Fruit fly (Drosophila melanogaster) whole organism, embryonic: ENCODE data around the gene galla-2.
A peak's percentile ranks its signal among the peaks of the same experiment; 100 is the strongest.

Experiments
- Atf6 ChIP-seq: fragments of 200-800 bp; sonication (Bioruptor generic); IDR thresholded peaks from 2 replicates; pipeline ENCODE4 v1.3.6; 2022; ENCODE audit warnings: missing biosample characterization, missing genetic modification characterization
- CG10274 ChIP-seq: fragments of 200-800 bp; sonication (Bioruptor generic); optimal IDR thresholded peaks from 3 replicates; lab custom pipeline; 2017; ENCODE audit warnings: missing biosample characterization, mild to moderate bottlenecking, missing genetic modification characterization
- CG10565 ChIP-seq: fragments of 200-800 bp; sonication (Bioruptor generic); optimal IDR thresholded peaks from 3 replicates; lab custom pipeline; 2016; ENCODE audit warnings: missing biosample characterization, mild to moderate bottlenecking, missing genetic modification characterization
- CG10979 ChIP-seq: fragments of 200-800 bp; sonication (Bioruptor generic); optimal IDR thresholded peaks from 2 replicates; lab custom pipeline; 2018; ENCODE audit warnings: missing biosample characterization, mild to moderate bottlenecking, missing genetic modification characterization, moderate library complexity
- CG11247 ChIP-seq: fragments of 200-800 bp; sonication (Bioruptor generic); IDR thresholded peaks from 2 replicates; pipeline ENCODE4 v1.3.6; 2022; ENCODE audit warnings: missing biosample characterization, missing genetic modification characterization
- CG11456 ChIP-seq: fragments of 200-800 bp; sonication (Bioruptor generic); IDR thresholded peaks from 3 replicates; pipeline ENCODE4 v1.3.6; 2022; ENCODE audit warnings: missing biosample characterization, missing genetic modification characterization
- CG13287 ChIP-seq: fragments of 200-800 bp; sonication (Bioruptor generic); IDR thresholded peaks from 2 replicates; pipeline ENCODE4 v1.3.6; 2022; ENCODE audit warnings: missing biosample characterization, missing genetic modification characterization; ENCODE audit not compliant: partially characterized antibody
- CG13424 ChIP-seq: fragments of 200-800 bp; sonication (Bioruptor generic); optimal IDR thresholded peaks from 2 replicates; lab custom pipeline; 2019; ENCODE audit warnings: missing biosample characterization, mild to moderate bottlenecking, missing genetic modification characterization, moderate library complexity
- CG14441 ChIP-seq: fragments of 200-800 bp; sonication (Bioruptor generic); IDR thresholded peaks from 2 replicates; pipeline ENCODE4 v1.3.6; 2022; ENCODE audit warnings: missing biosample characterization, missing genetic modification characterization
- CG14667 ChIP-seq: fragments of 200-800 bp; sonication (Bioruptor generic); IDR thresholded peaks from 2 replicates; pipeline ENCODE4 v1.3.6; 2022; ENCODE audit warnings: missing biosample characterization, missing genetic modification characterization
- CG14710 ChIP-seq: fragments of 200-800 bp; sonication (Bioruptor generic); optimal IDR thresholded peaks from 3 replicates; lab custom pipeline; 2019; ENCODE audit warnings: missing biosample characterization, mild to moderate bottlenecking, missing genetic modification characterization, moderate library complexity
- CG1603 ChIP-seq: fragments of 200-800 bp; sonication (Bioruptor generic); optimal IDR thresholded peaks from 2 replicates; lab custom pipeline; 2019; ENCODE audit warnings: missing biosample characterization, mild to moderate bottlenecking, missing genetic modification characterization, moderate library complexity
- CG2116 ChIP-seq: fragments of 200-800 bp; sonication (Bioruptor generic); optimal IDR thresholded peaks from 3 replicates; lab custom pipeline; 2018; ENCODE audit warnings: missing biosample characterization, mild to moderate bottlenecking, missing genetic modification characterization
- CG2129 ChIP-seq: fragments of 200-800 bp; sonication (Bioruptor generic); IDR thresholded peaks from 2 replicates; pipeline ENCODE4 v1.3.6; 2022; ENCODE audit warnings: missing biosample characterization, missing genetic modification characterization; ENCODE audit not compliant: partially characterized antibody
- CG2202 ChIP-seq: fragments of 200-800 bp; sonication (Bioruptor generic); optimal IDR thresholded peaks from 2 replicates; lab custom pipeline; 2018; ENCODE audit warnings: missing biosample characterization, mild to moderate bottlenecking, missing genetic modification characterization
- CG30431 ChIP-seq: fragments of 200-800 bp; sonication (Bioruptor generic); optimal IDR thresholded peaks from 2 replicates; lab custom pipeline; 2017; ENCODE audit warnings: missing biosample characterization, missing genetic modification characterization
- CG4617 ChIP-seq: fragments of 200-800 bp; sonication (Bioruptor generic); optimal IDR thresholded peaks from 3 replicates; lab custom pipeline; 2016; ENCODE audit warnings: missing biosample characterization, missing genetic modification characterization, borderline replicate concordance
- CG4854 ChIP-seq: fragments of 200-800 bp; sonication (Bioruptor generic); optimal IDR thresholded peaks from 2 replicates; lab custom pipeline; 2016; ENCODE audit warnings: missing biosample characterization, missing genetic modification characterization, inconsistent platforms
- CG5180 ChIP-seq: fragments of 200-800 bp; sonication (Bioruptor generic); optimal IDR thresholded peaks from 3 replicates; lab custom pipeline; 2017; ENCODE audit warnings: missing biosample characterization, missing genetic modification characterization, mild to moderate bottlenecking, moderate library complexity, missing genetic modification reagents
- CG5245 ChIP-seq: fragments of 200-800 bp; sonication (Bioruptor generic); optimal IDR thresholded peaks from 3 replicates; lab custom pipeline; 2016; ENCODE audit warnings: missing biosample characterization, missing genetic modification characterization
- CG7745 ChIP-seq: fragments of 200-800 bp; sonication (Bioruptor generic); optimal IDR thresholded peaks from 2 replicates; lab custom pipeline; 2018; ENCODE audit warnings: missing biosample characterization, mild to moderate bottlenecking, missing genetic modification characterization, moderate library complexity
- CG9876 ChIP-seq: fragments of 200-800 bp; sonication (Bioruptor generic); optimal IDR thresholded peaks from 2 replicates; lab custom pipeline; 2016; ENCODE audit warnings: missing biosample characterization, missing genetic modification characterization
- Doc2 ChIP-seq: fragments of 200-800 bp; sonication (Bioruptor generic); IDR thresholded peaks from 2 replicates; pipeline ENCODE4 v1.3.6; 2022; ENCODE audit warnings: missing biosample characterization, missing genetic modification characterization
- Hmx ChIP-seq: fragments of 200-800 bp; sonication (Bioruptor generic); optimal IDR thresholded peaks from 2 replicates; lab custom pipeline; 2016; ENCODE audit warnings: missing biosample characterization, missing genetic modification characterization
- Lhr ChIP-seq: fragments of 200-800 bp; sonication (Bioruptor generic); optimal IDR thresholded peaks from 3 replicates; lab custom pipeline; 2017; ENCODE audit warnings: mild to moderate bottlenecking, missing biosample characterization, missing genetic modification reagents, missing genetic modification characterization
- Meics ChIP-seq: fragments of 200-800 bp; sonication (Bioruptor generic); optimal IDR thresholded peaks from 2 replicates; lab custom pipeline; 2017; ENCODE audit warnings: missing biosample characterization, mild to moderate bottlenecking, missing genetic modification characterization
- Myb ChIP-seq: fragments of 200-800 bp; sonication (Bioruptor generic); optimal IDR thresholded peaks from 2 replicates; lab custom pipeline; 2016; ENCODE audit warnings: missing biosample characterization, missing genetic modification characterization
- Nf-YB ChIP-seq: fragments of 200-800 bp; sonication (Bioruptor generic); optimal IDR thresholded peaks from 3 replicates; lab custom pipeline; 2019; ENCODE audit warnings: missing biosample characterization, mild to moderate bottlenecking, missing genetic modification characterization, moderate library complexity
- Pdp1 ChIP-seq, 2 experiments: fragments of 200-800 bp; sonication (Bioruptor generic); optimal IDR thresholded peaks; 3 replicates each; lab custom pipeline; 2016; ENCODE audit warnings: missing biosample characterization in 2 of 2, missing genetic modification characterization in 2 of 2, mild to moderate bottlenecking in 1 of 2, moderate library complexity in 1 of 2
- Trl ChIP-seq, 3 experiments: fragments of >200 bp in 2 of 3; fragments of 200-800 bp in 1 of 3; sonication (Bioruptor generic) in 1 of 3; optimal IDR thresholded peaks; 2 replicates in 1 of 3; 3 replicates in 2 of 3; lab custom pipeline; 2016 to 2017; ENCODE audit warnings: missing biosample characterization in 1 of 3, missing genetic modification characterization in 1 of 3
- al ChIP-seq: fragments of 200-800 bp; sonication (Bioruptor generic); IDR thresholded peaks from 2 replicates; pipeline ENCODE4 v1.3.6; 2022; ENCODE audit warnings: missing biosample characterization, missing genetic modification characterization
- ara ChIP-seq: fragments of 200-800 bp; sonication (Bioruptor generic); IDR thresholded peaks from 2 replicates; pipeline ENCODE4 v1.3.6; 2022; ENCODE audit warnings: missing biosample characterization, missing genetic modification characterization
- bowl ChIP-seq: fragments of 200-800 bp; sonication (Bioruptor generic); IDR thresholded peaks from 2 replicates; pipeline ENCODE4 v1.3.6; 2022; ENCODE audit warnings: missing biosample characterization, missing genetic modification characterization
- da ChIP-seq: fragments of 200-800 bp; sonication (Bioruptor generic); optimal IDR thresholded peaks from 2 replicates; lab custom pipeline; 2016; ENCODE audit warnings: missing biosample characterization, missing genetic modification characterization
- dysf ChIP-seq: fragments of 200-800 bp; sonication (Bioruptor generic); IDR thresholded peaks from 3 replicates; pipeline ENCODE4 v1.3.6; 2022; ENCODE audit warnings: missing biosample characterization, missing genetic modification characterization
- ewg ChIP-seq: fragments of 200-800 bp; sonication (Bioruptor generic); optimal IDR thresholded peaks from 3 replicates; lab custom pipeline; 2017; ENCODE audit warnings: mild to moderate bottlenecking, missing biosample characterization, missing genetic modification reagents, missing genetic modification characterization
- gem ChIP-seq: fragments of 200-800 bp; sonication (Bioruptor generic); optimal IDR thresholded peaks from 2 replicates; lab custom pipeline; 2019; ENCODE audit warnings: missing biosample characterization, mild to moderate bottlenecking, missing genetic modification characterization, moderate library complexity
- grau ChIP-seq: fragments of 200-800 bp; optimal IDR thresholded peaks from 3 replicates; lab custom pipeline; 2019; ENCODE audit warnings: missing biosample characterization, mild to moderate bottlenecking, missing genetic modification characterization, moderate library complexity
- gro ChIP-seq: fragments of 200-800 bp; sonication (Bioruptor generic); optimal IDR thresholded peaks from 2 replicates; lab custom pipeline; 2016; ENCODE audit warnings: missing biosample characterization, missing genetic modification characterization
- h ChIP-seq: fragments of >200 bp; optimal IDR thresholded peaks from 2 replicates; lab custom pipeline; 2017
- hkb ChIP-seq, 2 experiments: fragments of 200-800 bp in 1 of 2; fragments of >200 bp in 1 of 2; sonication (Bioruptor generic) in 1 of 2; IDR thresholded peaks in 1 of 2; optimal IDR thresholded peaks in 1 of 2; 2 replicates each; pipeline versions ENCODE4 v1.3.6 to Lab custom; 2017 to 2022; ENCODE audit warnings: missing biosample characterization in 1 of 2, missing genetic modification characterization in 1 of 2
- kah ChIP-seq: fragments of 200-800 bp; sonication (Bioruptor generic); optimal IDR thresholded peaks from 2 replicates; lab custom pipeline; 2018; ENCODE audit warnings: missing biosample characterization, mild to moderate bottlenecking, missing genetic modification characterization
- pho ChIP-seq: fragments of 200-800 bp; sonication (Bioruptor generic); optimal IDR thresholded peaks from 2 replicates; lab custom pipeline; 2016; ENCODE audit warnings: missing biosample characterization, missing genetic modification characterization
- phol ChIP-seq: fragments of 200-800 bp; sonication (Bioruptor generic); optimal IDR thresholded peaks from 3 replicates; lab custom pipeline; 2018; ENCODE audit warnings: missing biosample characterization, mild to moderate bottlenecking, missing genetic modification characterization, moderate library complexity
- salm ChIP-seq: fragments of 200-800 bp; sonication (Bioruptor generic); optimal IDR thresholded peaks from 2 replicates; lab custom pipeline; 2018; ENCODE audit warnings: missing biosample characterization, mild to moderate bottlenecking, missing genetic modification characterization
- sim ChIP-seq: fragments of 200-800 bp; sonication (Bioruptor generic); IDR thresholded peaks from 2 replicates; pipeline ENCODE4 v1.3.6; 2022; ENCODE audit warnings: missing biosample characterization, missing genetic modification characterization
- sna ChIP-seq: fragments of 200-800 bp; sonication (Bioruptor generic); IDR thresholded peaks from 2 replicates; pipeline ENCODE4 v1.3.6; 2022; ENCODE audit warnings: missing biosample characterization, missing genetic modification characterization; ENCODE audit not compliant: partially characterized antibody
- sr ChIP-seq: fragments of 200-800 bp; sonication (Bioruptor generic); IDR thresholded peaks from 3 replicates; pipeline ENCODE4 v1.3.6; 2022; ENCODE audit warnings: missing biosample characterization, missing genetic modification characterization
- stwl ChIP-seq: fragments of 200-800 bp; sonication (Bioruptor generic); optimal IDR thresholded peaks from 3 replicates; lab custom pipeline; 2018; ENCODE audit warnings: missing biosample characterization, mild to moderate bottlenecking, missing genetic modification characterization, moderate library complexity
- tin ChIP-seq: fragments of 200-800 bp; sonication (Bioruptor generic); optimal IDR thresholded peaks from 3 replicates; lab custom pipeline; 2016; ENCODE audit warnings: missing biosample characterization, missing genetic modification characterization
- vvl ChIP-seq: fragments of 200-800 bp; sonication (Bioruptor generic); IDR thresholded peaks from 2 replicates; pipeline ENCODE4 v1.3.6; 2022; ENCODE audit warnings: missing biosample characterization, missing genetic modification characterization

Gene galla-2

dm6 chr3L:10898256-10898735 is 15.6 kb downstream of the galla-2 start (continued):
- TF ChIP-seq Trl (optimal IDR thresholded peaks at IDR 0.05; lab: Kevin White, UChicago), result peak; percentile 47 to 83
- no peak for TF ChIP-seq Trl (GFP tag; optimal IDR thresholded peaks at IDR 0.05; lab: Kevin White, UChicago)
- TF ChIP-seq ara, result 0 out of 2 replicates have a peak, but pooled peaks have one; percentile 7
- no peak for TF ChIP-seq h (lab: Kevin White, UChicago)
- TF ChIP-seq CG5180 (GFP tag; lab: Kevin White, UChicago), result no peak
- TF ChIP-seq Atf6 (GFP tag; lab: Robert Waterston, UW), result no peak
- TF ChIP-seq CG13287, result no peak
- no peak for TF ChIP-seq salm (tag; lab: Kevin White, UChicago)
- TF ChIP-seq Doc2, result no peak
- TF ChIP-seq Hmx, result no peak
- no peak for TF ChIP-seq CG10565
- no peak for TF ChIP-seq sna
- TF ChIP-seq CG14441 (GFP tag; lab: Robert Waterston, UW), result no peak
- no peak for TF ChIP-seq tin (GFP tag; lab: Kevin White, UChicago)
- TF ChIP-seq kah (GFP tag; lab: Kevin White, UChicago), result no peak
- peak; percentile 29 for TF ChIP-seq Meics (GFP tag; lab: Kevin White, UChicago)
- TF ChIP-seq bowl (GFP tag; lab: Robert Waterston, UW), result no peak
- no peak for TF ChIP-seq CG7745 (tag; lab: Kevin White, UChicago)
- TF ChIP-seq CG2202 (tag; lab: Kevin White, UChicago), result no peak
- no peak for TF ChIP-seq al
- TF ChIP-seq CG14710 (tag; lab: Kevin White, UChicago), result no peak
- no peak for TF ChIP-seq CG5245
- 0 out of 3 replicates have a peak, but pooled peaks have one; percentile 9 for TF ChIP-seq CG11456 (GFP tag; lab: Robert Waterston, UW)
- TF ChIP-seq CG4854 (GFP tag; lab: Kevin White, UChicago), result no peak
- TF ChIP-seq CG1603 (tag; lab: Kevin White, UChicago), result no peak
- no peak for TF ChIP-seq Pdp1 (GFP tag; optimal IDR thresholded peaks at IDR 0.05; lab: Kevin White, UChicago)
- no peak for TF ChIP-seq CG30431

DNA sequence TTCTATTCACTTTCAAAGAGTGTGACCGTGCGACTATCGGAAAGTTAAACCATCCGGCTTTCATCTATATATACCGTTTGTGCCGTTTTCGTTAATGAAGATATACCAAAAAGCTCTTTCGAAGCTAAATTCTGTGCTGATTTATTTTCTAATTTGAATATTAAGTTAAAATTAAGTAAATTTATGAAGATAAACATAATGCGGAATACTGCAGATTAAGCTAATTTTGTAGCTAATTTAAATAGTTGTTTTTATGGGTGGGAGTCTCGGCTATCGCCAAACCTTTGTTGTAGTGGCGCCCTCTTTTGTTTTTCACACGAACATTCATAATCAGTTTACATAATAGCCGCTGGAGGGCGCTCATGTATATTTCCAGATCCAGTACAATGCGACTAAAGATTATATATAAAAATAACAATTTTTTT is 16.4 kb downstream of the galla-2 start, which contains the start of gene Aps:
Gene Aps, minus strand, starts transcription at position 37 of the 425 bp plus-strand sequence.
- TF ChIP-seq CG14667 (GFP tag; lab: Robert Waterston, UW) (peak; percentile 50), gem (tag; lab: Kevin White, UChicago) (peak; percentile 62), pho (GFP tag; lab: Kevin White, UChicago) (peak; percentile 11), CG2116 (GFP tag; lab: Kevin White, UChicago) (peak; percentile 55), Lhr (GFP tag; lab: Kevin White, UChicago) (peak; percentile 92), ewg (peak; percentile 10), sim (no peak), Nf-YB (GFP tag; lab: Kevin White, UChicago) (peak; percentile 18), gro (peak; percentile 2), phol (tag; lab: Kevin White, UChicago) (peak; percentile 40), CG11247 (GFP tag; lab: Robert Waterston, UW) (peak; percentile 71), dysf (GFP tag; lab: Robert Waterston, UW) (peak; percentile 57; the same call in 2 of the 3 replicates), CG2129 (GFP tag; lab: Robert Waterston, UW) (no peak), Myb (peak; percentile 31), hkb (optimal IDR thresholded peaks at IDR 0.05; lab: Kevin White, UChicago) (no peak), hkb (GFP tag; IDR thresholded peaks at IDR 0.05; lab: Robert Waterston, UW) (peak; percentile 29; the same call in 1 of the 2 replicates), CG13424 (tag; lab: Kevin White, UChicago) (peak; percentile 22), CG4617 (GFP tag; lab: Kevin White, UChicago) (no peak), vvl (peak; percentile 74), CG10979 (peak; percentile 1), grau (tag; lab: Kevin White, UChicago) (peak; percentile 58), sr (GFP tag; lab: Robert Waterston, UW) (0 out of 3 replicates have a peak, but pooled peaks have one; percentile 15), stwl (tag; lab: Kevin White, UChicago) (peak; percentile 66), CG9876 (no peak), CG10274 (no peak), da (GFP tag; lab: Kevin White, UChicago) (no peak)
